Worm (Caenorhabditis elegans) whole organism, early embryonic: ENCODE measurements around the gene F13B12.3.

Experiments used
- B0310.2 ChIP-seq: sonication (generic microtip); optimal IDR thresholded peaks from 2 replicates; lab custom pipeline; 2016; ENCODE audit warnings: mild to moderate bottlenecking, missing genetic modification characterization, missing compliant biosample characterization
- F13C5.2 ChIP-seq: sonication (generic microtip); optimal IDR thresholded peaks from 2 replicates; lab custom pipeline; 2017; ENCODE audit warnings: mild to moderate bottlenecking, missing genetic modification characterization, inconsistent platforms, missing compliant biosample characterization
- aly-1 ChIP-seq: sonication (generic microtip); optimal IDR thresholded peaks from 2 replicates; lab custom pipeline; 2016; ENCODE audit warnings: missing genetic modification characterization, missing compliant biosample characterization
- ama-1 ChIP-seq: fragments of 150-350 bp; optimal IDR thresholded peaks from 2 replicates; lab custom pipeline; 2014
- ceh-13 ChIP-seq: fragments of 200-800 bp; sonication (Bioruptor generic); optimal IDR thresholded peaks from 2 replicates; lab custom pipeline; 2018; ENCODE audit warnings: mild to moderate bottlenecking, missing genetic modification characterization, missing compliant biosample characterization
- ceh-36 ChIP-seq: sonication (generic microtip); optimal IDR thresholded peaks from 2 replicates; lab custom pipeline; 2016; ENCODE audit warnings: missing genetic modification characterization, inconsistent platforms, missing compliant biosample characterization
- ets-7 ChIP-seq: sonication (generic microtip); optimal IDR thresholded peaks from 2 replicates; lab custom pipeline; 2016; ENCODE audit warnings: missing genotype, missing genetic modification characterization, missing compliant biosample characterization
- flt-1 ChIP-seq: fragments of 200-800 bp; sonication (Bioruptor generic); IDR thresholded peaks from 2 replicates; pipeline ENCODE4 v1.3.6; 2022; ENCODE audit warnings: missing genetic modification characterization, missing compliant biosample characterization
- hmbx-1 ChIP-seq: sonication (generic microtip); optimal IDR thresholded peaks from 2 replicates; lab custom pipeline; 2016; ENCODE audit warnings: mild to moderate bottlenecking, missing genetic modification characterization, missing compliant biosample characterization
- hmg-4 ChIP-seq: fragments of 200-800 bp; sonication (Bioruptor generic); optimal IDR thresholded peaks from 2 replicates; lab custom pipeline; 2018; ENCODE audit warnings: mild to moderate bottlenecking, missing genetic modification characterization, missing compliant biosample characterization
- hnd-1 ChIP-seq: sonication (generic microtip); optimal IDR thresholded peaks from 2 replicates; lab custom pipeline; 2016; ENCODE audit warnings: missing genetic modification characterization, missing compliant biosample characterization
- pes-1 ChIP-seq: fragments of 200-800 bp; sonication (Bioruptor generic); IDR thresholded peaks from 2 replicates; pipeline ENCODE4 v1.3.6; 2022; ENCODE audit warnings: missing genetic modification reagents, missing genetic modification characterization, missing compliant biosample characterization
- scrt-1 ChIP-seq: fragments of 200-800 bp; sonication (Bioruptor generic); IDR thresholded peaks from 2 replicates; pipeline ENCODE4 v1.3.6; 2022; ENCODE audit warnings: missing genetic modification characterization, missing compliant biosample characterization
- sea-1 ChIP-seq: fragments of 200-800 bp; sonication (Bioruptor generic); conservative IDR thresholded peaks from 2 replicates; pipeline ENCODE4 v1.3.6; 2022; ENCODE audit warnings: missing genetic modification characterization, missing compliant biosample characterization
- tbx-11 ChIP-seq: fragments of 200-800 bp; sonication (Bioruptor generic); IDR thresholded peaks from 2 replicates; pipeline ENCODE4 v1.3.6; 2022; ENCODE audit warnings: missing genetic modification characterization, missing compliant biosample characterization
- tbx-37 ChIP-seq: fragments of 200-800 bp; sonication (Bioruptor generic); conservative IDR thresholded peaks from 2 replicates; pipeline ENCODE4 v1.3.6; 2022; ENCODE audit warnings: missing genetic modification reagents, missing genetic modification characterization, missing compliant biosample characterization
- tra-4 ChIP-seq: sonication (generic microtip); optimal IDR thresholded peaks from 2 replicates; lab custom pipeline; 2017; ENCODE audit warnings: missing genetic modification characterization, missing compliant biosample characterization

Gene F13B12.3

DNA sequence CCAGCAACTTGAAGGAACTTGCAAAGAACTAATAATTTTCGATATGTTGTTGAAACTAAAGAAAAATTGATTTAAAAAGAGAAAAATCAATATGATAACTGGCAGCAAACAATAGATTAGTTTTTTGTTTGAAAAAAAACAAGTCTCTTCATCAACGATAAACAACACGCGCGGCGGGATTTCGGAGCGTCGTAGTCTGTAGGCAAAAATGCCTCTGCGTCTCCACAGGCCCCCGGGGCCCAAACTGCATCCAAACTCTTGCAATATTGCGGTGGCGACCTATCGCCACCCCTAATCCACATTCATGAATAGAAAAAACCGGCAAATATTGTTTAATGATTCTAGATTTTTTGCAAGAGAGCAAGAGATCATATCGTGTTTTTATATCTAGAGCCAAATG, 13.8 kb upstream of the F13B12.3 start:
- no peak for TF ChIP-seq B0310.2
- TF ChIP-seq ceh-36 (tag; lab: Kevin White, UChicago) = no peak
- no peak for TF ChIP-seq pes-1
- TF ChIP-seq ama-1 = no peak
- TF ChIP-seq sea-1 (GFP tag; lab: Robert Waterston, UW) = no peak
- TF ChIP-seq F13C5.2 (tag; lab: Kevin White, UChicago) = peak; percentile 8
- no peak for TF ChIP-seq hmbx-1 (tag; lab: Kevin White, UChicago)

DNA sequence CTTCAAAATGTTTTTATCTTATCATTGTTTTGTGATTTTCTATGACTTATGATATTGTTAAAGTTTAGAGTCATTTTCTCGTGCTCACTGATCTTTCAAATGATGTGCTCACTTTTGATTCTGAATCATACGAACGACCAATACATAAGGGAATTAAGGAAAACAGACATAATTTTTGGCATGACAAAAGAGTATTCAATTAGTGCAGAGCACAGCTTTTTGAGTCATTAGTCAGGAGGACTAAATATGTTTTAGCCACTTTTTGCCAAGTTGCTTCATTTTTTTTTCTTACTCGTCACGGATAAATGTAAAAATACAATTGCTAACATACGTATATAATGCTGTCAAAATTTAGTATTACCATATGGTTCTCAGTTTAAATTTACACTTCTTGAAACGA, 9.8 kb upstream of the F13B12.3 start, which contains the start of gene F13B12.2:
Gene F13B12.2, minus strand, starts transcription at position 2 of the 400 bp plus-strand sequence.
- TF ChIP-seq hmbx-1 (tag; lab: Kevin White, UChicago) (no peak), ceh-13 (GFP tag; lab: Kevin White, UChicago) (no peak), sea-1 (GFP tag; lab: Robert Waterston, UW) (no peak), scrt-1 (GFP tag; lab: Robert Waterston, UW) (no peak), aly-1 (no peak), pes-1 (no peak), hnd-1 (tag; lab: Kevin White, UChicago) (no peak), ets-7 (tag; lab: Kevin White, UChicago) (no peak), tra-4 (tag; lab: Kevin White, UChicago) (no peak)

DNA sequence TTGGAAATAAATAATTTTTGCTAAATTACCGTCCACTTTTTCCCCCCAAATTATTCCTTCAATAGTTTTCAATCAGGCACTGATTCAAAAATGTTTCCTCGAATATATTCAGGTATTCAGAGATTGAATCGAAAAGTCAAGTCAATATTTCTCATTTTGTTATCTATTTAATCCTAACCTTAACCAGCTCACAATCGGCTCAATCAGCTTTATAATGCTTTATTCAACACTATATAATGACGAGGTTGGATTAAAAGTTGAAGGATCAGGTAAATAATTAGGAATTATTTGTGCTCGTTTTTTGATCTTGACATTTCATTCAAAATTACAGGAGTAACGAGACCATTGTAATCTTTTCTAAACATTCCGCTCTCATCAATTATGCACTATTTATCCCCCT, 8.4 kb upstream of the F13B12.3 start:
- no peak for TF ChIP-seq aly-1
- TF ChIP-seq tra-4 (tag; lab: Kevin White, UChicago) = no peak
- TF ChIP-seq F13C5.2 (tag; lab: Kevin White, UChicago) = no peak
- no peak for TF ChIP-seq sea-1 (GFP tag; lab: Robert Waterston, UW)
- no peak for TF ChIP-seq B0310.2
- TF ChIP-seq hmbx-1 (tag; lab: Kevin White, UChicago) = no peak
- no peak for TF ChIP-seq ceh-36 (tag; lab: Kevin White, UChicago)
- no peak for TF ChIP-seq hmg-4 (GFP tag; lab: Kevin White, UChicago)
- no peak for TF ChIP-seq pes-1
- no peak for TF ChIP-seq ceh-13 (GFP tag; lab: Kevin White, UChicago)

DNA sequence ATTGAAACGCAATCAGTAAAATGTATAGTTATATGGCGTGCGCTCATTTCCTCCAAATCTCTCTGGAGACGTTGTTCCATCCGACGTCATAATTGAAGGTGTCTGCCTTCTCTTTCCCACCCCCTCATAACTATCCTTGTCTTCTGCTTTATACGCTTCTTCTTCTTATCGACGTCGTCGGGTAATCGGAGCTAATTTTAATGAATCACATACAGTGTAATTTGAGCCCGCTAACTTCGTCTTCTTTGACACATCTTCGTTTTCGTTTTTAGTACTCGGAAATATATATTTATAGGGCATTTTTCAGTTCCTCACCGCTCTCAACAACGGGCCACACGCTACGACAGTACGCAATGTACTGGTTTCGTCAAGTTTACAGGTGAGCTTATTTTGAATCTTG, 2.5 kb upstream of the F13B12.3 start, which contains the start of gene ins-1:
Gene ins-1, plus strand, starts transcription at position 301 of the 400 bp plus-strand sequence.
- TF ChIP-seq hmbx-1 (tag; lab: Kevin White, UChicago) (no peak), tbx-11 (GFP tag; lab: Robert Waterston, UW) (no peak), flt-1 (no peak), hmg-4 (GFP tag; lab: Kevin White, UChicago) (no peak), ceh-36 (tag; lab: Kevin White, UChicago) (no peak), B0310.2 (no peak), tra-4 (tag; lab: Kevin White, UChicago) (no peak), ets-7 (tag; lab: Kevin White, UChicago) (no peak), aly-1 (no peak), F13C5.2 (tag; lab: Kevin White, UChicago) (no peak), hnd-1 (tag; lab: Kevin White, UChicago) (no peak), ceh-13 (GFP tag; lab: Kevin White, UChicago) (no peak), sea-1 (GFP tag; lab: Robert Waterston, UW) (no peak), scrt-1 (GFP tag; lab: Robert Waterston, UW) (no peak), tbx-37 (GFP tag; lab: Robert Waterston, UW) (no peak), ama-1 (no peak)

DNA sequence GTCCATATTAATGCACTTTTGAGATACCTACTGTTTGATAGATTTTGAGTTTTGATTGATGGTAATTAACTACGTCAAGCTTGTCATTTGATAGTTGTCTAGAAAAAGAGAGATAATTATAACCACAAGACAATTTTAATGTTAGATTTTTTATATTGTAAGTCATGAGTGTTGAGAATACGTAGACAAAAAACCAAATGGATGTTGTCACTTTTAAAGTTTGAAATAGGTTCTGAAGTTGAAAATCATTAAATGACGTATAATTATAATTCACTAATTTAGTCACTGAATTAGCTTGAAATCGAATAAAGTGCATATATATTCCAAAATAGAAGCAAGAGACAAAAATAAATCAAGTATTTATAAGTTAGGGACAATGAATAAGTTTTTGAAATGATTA, 1.8 kb upstream of the F13B12.3 start:
- no peak for TF ChIP-seq tra-4 (tag; lab: Kevin White, UChicago)
- TF ChIP-seq hmg-4 (GFP tag; lab: Kevin White, UChicago) = no peak
- no peak for TF ChIP-seq ceh-36 (tag; lab: Kevin White, UChicago)

DNA sequence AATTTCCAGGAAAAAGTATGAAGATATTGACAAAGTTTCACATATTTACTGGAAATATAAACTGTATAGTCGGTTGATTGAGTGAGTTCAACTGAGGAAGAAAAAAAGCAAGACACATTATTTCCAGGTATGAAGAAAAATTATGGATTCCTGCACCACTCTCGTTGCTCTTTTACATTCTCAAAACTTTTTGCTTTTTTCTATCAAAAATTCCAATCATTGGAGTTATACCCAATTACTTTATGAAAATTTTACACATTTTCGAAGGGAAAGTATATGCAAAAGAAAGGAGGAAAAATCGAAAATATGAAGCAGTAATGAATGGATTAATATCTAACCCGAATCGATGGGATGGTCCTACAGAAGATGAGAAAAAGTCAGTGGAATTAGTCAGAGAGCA, 4.0 kb downstream of the F13B12.3 start:
- no peak for TF ChIP-seq pes-1
- no peak for TF ChIP-seq aly-1
- TF ChIP-seq tbx-11 (GFP tag; lab: Robert Waterston, UW) = no peak

DNA sequence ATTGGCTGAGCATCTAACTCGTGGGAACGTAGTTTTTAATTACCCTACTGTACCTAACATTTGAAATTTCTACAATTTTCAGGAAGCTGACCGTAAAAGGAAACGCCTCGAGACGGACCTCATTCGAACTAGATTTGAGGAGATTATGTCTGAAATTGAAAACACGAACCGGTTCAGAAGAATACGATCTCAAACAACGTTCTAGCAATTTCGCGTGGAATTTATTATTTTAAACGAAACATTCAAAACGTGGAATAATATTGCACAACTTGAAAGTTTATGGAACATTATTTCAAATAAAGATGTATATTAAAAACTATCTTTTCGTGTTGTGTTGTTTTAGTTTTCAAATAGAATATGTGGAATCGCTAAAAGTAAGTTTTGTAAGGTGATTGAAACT, 4.6 kb downstream of the F13B12.3 start, which contains the start of gene F13B12.7:
Gene F13B12.7, plus strand, starts transcription at position 301 of the 400 bp plus-strand sequence.
- no peak for TF ChIP-seq tbx-11 (GFP tag; lab: Robert Waterston, UW)
- no peak for TF ChIP-seq tbx-37 (GFP tag; lab: Robert Waterston, UW)
- no peak for TF ChIP-seq hmg-4 (GFP tag; lab: Kevin White, UChicago)
- TF ChIP-seq pes-1 = no peak
- no peak for TF ChIP-seq tra-4 (tag; lab: Kevin White, UChicago)
- TF ChIP-seq F13C5.2 (tag; lab: Kevin White, UChicago) = no peak
- TF ChIP-seq ceh-36 (tag; lab: Kevin White, UChicago) = no peak
- TF ChIP-seq hnd-1 (tag; lab: Kevin White, UChicago) = no peak
- no peak for TF ChIP-seq ceh-13 (GFP tag; lab: Kevin White, UChicago)

DNA sequence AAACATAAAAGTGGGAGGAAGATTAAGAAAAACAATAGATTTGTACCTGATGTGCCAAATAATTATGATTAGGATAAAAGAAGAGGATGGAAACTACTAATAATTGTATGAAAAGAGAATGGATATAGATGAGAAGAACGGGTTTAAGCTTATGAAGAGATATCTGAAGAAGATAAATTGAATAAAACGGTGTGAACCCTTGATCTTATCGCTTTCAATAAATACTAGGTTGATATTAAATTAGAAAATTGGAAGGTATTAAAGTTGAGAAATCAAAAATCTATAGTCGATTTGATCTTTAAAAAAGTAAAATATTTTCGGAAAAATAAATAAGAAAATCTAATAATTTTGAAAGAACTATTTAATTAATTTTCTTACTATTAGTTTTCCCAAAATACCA, 10.9 kb downstream of the F13B12.3 start, which contains the start of gene F13B12.4:
Gene F13B12.4, minus strand, starts transcription at position 101 of the 400 bp plus-strand sequence.
- no peak for TF ChIP-seq tbx-37 (GFP tag; lab: Robert Waterston, UW)
- no peak for TF ChIP-seq aly-1
- TF ChIP-seq tra-4 (tag; lab: Kevin White, UChicago) = no peak
- TF ChIP-seq sea-1 (GFP tag; lab: Robert Waterston, UW) = no peak
- no peak for TF ChIP-seq ets-7 (tag; lab: Kevin White, UChicago)
- no peak for TF ChIP-seq hmbx-1 (tag; lab: Kevin White, UChicago)
- TF ChIP-seq flt-1 = no peak
- TF ChIP-seq B0310.2 = no peak
